Worm (Caenorhabditis elegans): ENCODE results near the gene ZK822.10.

ZK822.10 gene

ce11 chrIV:11882534-11882933 lies 34.4 kb upstream of the ZK822.10 start:
- TF ChIP-seq tbx-37 (GFP tag; conservative IDR thresholded peaks at IDR 0.05): no peak
- TF ChIP-seq pes-1 (GFP tag; IDR thresholded peaks at IDR 0.05): no peak
- TF ChIP-seq sea-1 (GFP tag; conservative IDR thresholded peaks at IDR 0.05): no peak
- no peak for TF ChIP-seq hmbx-1 (tag; optimal IDR thresholded peaks at IDR 0.05)
- TF ChIP-seq B0310.2 (tag; optimal IDR thresholded peaks at IDR 0.05): no peak
- TF ChIP-seq ets-7 (tag; optimal IDR thresholded peaks at IDR 0.05): no peak
- TF ChIP-seq flt-1 (GFP tag; IDR thresholded peaks at IDR 0.05): no peak
- TF ChIP-seq hnd-1 (tag; optimal IDR thresholded peaks at IDR 0.05): no peak
- TF ChIP-seq hmg-4 (GFP tag; optimal IDR thresholded peaks at IDR 0.05): no peak
- TF ChIP-seq ama-1 (optimal IDR thresholded peaks at IDR 0.05): no peak
- no peak for TF ChIP-seq aly-1 (tag; optimal IDR thresholded peaks at IDR 0.05)
- TF ChIP-seq F13C5.2 (tag; optimal IDR thresholded peaks at IDR 0.05): no peak
- no peak for TF ChIP-seq ceh-13 (GFP tag; optimal IDR thresholded peaks at IDR 0.05)
- no peak for TF ChIP-seq scrt-1 (GFP tag; IDR thresholded peaks at IDR 0.05)
- TF ChIP-seq ceh-36 (tag; optimal IDR thresholded peaks at IDR 0.05): no peak
- TF ChIP-seq tbx-11 (GFP tag; IDR thresholded peaks at IDR 0.05): no peak
- no peak for TF ChIP-seq tra-4 (tag; optimal IDR thresholded peaks at IDR 0.05)

ce11 chrIV:11883478-11883877 lies 33.5 kb upstream of the ZK822.10 start:
- no peak for TF ChIP-seq ceh-13 (GFP tag; optimal IDR thresholded peaks at IDR 0.05)
- TF ChIP-seq hnd-1 (tag; optimal IDR thresholded peaks at IDR 0.05): no peak
- no peak for TF ChIP-seq flt-1 (GFP tag; IDR thresholded peaks at IDR 0.05)
- no peak for TF ChIP-seq F13C5.2 (tag; optimal IDR thresholded peaks at IDR 0.05)
- TF ChIP-seq scrt-1 (GFP tag; IDR thresholded peaks at IDR 0.05): no peak
- TF ChIP-seq B0310.2 (tag; optimal IDR thresholded peaks at IDR 0.05): no peak
- no peak for TF ChIP-seq tra-4 (tag; optimal IDR thresholded peaks at IDR 0.05)
- TF ChIP-seq aly-1 (tag; optimal IDR thresholded peaks at IDR 0.05): no peak
- TF ChIP-seq pes-1 (GFP tag; IDR thresholded peaks at IDR 0.05): no peak
- TF ChIP-seq ets-7 (tag; optimal IDR thresholded peaks at IDR 0.05): no peak
- no peak for TF ChIP-seq hmg-4 (GFP tag; optimal IDR thresholded peaks at IDR 0.05)
- TF ChIP-seq hmbx-1 (tag; optimal IDR thresholded peaks at IDR 0.05): no peak
- TF ChIP-seq sea-1 (GFP tag; conservative IDR thresholded peaks at IDR 0.05): no peak
- no peak for TF ChIP-seq tbx-37 (GFP tag; conservative IDR thresholded peaks at IDR 0.05)
- TF ChIP-seq tbx-11 (GFP tag; IDR thresholded peaks at IDR 0.05): no peak
- no peak for TF ChIP-seq ceh-36 (tag; optimal IDR thresholded peaks at IDR 0.05)
- TF ChIP-seq ama-1 (optimal IDR thresholded peaks at IDR 0.05): no peak

ce11 chrIV:11885313-11885712 lies 31.6 kb upstream of the ZK822.10 start, which contains the start of gene let-653:
TSS of gene let-653 (plus strand) at chrIV:11885613.
- TF ChIP-seq scrt-1 (GFP tag; IDR thresholded peaks at IDR 0.05): no peak
- no peak for TF ChIP-seq ceh-36 (tag; optimal IDR thresholded peaks at IDR 0.05)
- no peak for TF ChIP-seq hmg-4 (GFP tag; optimal IDR thresholded peaks at IDR 0.05)
- TF ChIP-seq sea-1 (GFP tag; conservative IDR thresholded peaks at IDR 0.05): no peak
- no peak for TF ChIP-seq tbx-11 (GFP tag; IDR thresholded peaks at IDR 0.05)
- TF ChIP-seq B0310.2 (tag; optimal IDR thresholded peaks at IDR 0.05): no peak
- TF ChIP-seq tbx-37 (GFP tag; conservative IDR thresholded peaks at IDR 0.05): no peak
- TF ChIP-seq aly-1 (tag; optimal IDR thresholded peaks at IDR 0.05): no peak
- TF ChIP-seq ets-7 (tag; optimal IDR thresholded peaks at IDR 0.05): no peak
- TF ChIP-seq hnd-1 (tag; optimal IDR thresholded peaks at IDR 0.05): no peak
- no peak for TF ChIP-seq hmbx-1 (tag; optimal IDR thresholded peaks at IDR 0.05)
- TF ChIP-seq pes-1 (GFP tag; IDR thresholded peaks at IDR 0.05): no peak
- no peak for TF ChIP-seq ceh-13 (GFP tag; optimal IDR thresholded peaks at IDR 0.05)
- no peak for TF ChIP-seq tra-4 (tag; optimal IDR thresholded peaks at IDR 0.05)
- no peak for TF ChIP-seq flt-1 (GFP tag; IDR thresholded peaks at IDR 0.05)
- no peak for TF ChIP-seq F13C5.2 (tag; optimal IDR thresholded peaks at IDR 0.05)

- TF ChIP-seq tbx-11 (GFP tag; IDR thresholded peaks at IDR 0.05) (no peak), tbx-37 (GFP tag; conservative IDR thresholded peaks at IDR 0.05) (no peak), ceh-13 (GFP tag; optimal IDR thresholded peaks at IDR 0.05) (no peak)
These were observed 24.4 kb upstream of the ZK822.10 start for ce11 chrIV:11892545-11892944.

- TF ChIP-seq ets-7 (tag; optimal IDR thresholded peaks at IDR 0.05): no peak
- TF ChIP-seq hmg-4 (GFP tag; optimal IDR thresholded peaks at IDR 0.05): no peak
- no peak for TF ChIP-seq ceh-36 (tag; optimal IDR thresholded peaks at IDR 0.05)
- no peak for TF ChIP-seq tra-4 (tag; optimal IDR thresholded peaks at IDR 0.05)
- TF ChIP-seq ceh-13 (GFP tag; optimal IDR thresholded peaks at IDR 0.05): no peak
- no peak for TF ChIP-seq flt-1 (GFP tag; IDR thresholded peaks at IDR 0.05)
- no peak for TF ChIP-seq scrt-1 (GFP tag; IDR thresholded peaks at IDR 0.05)
- no peak for TF ChIP-seq sea-1 (GFP tag; conservative IDR thresholded peaks at IDR 0.05)
- no peak for TF ChIP-seq B0310.2 (tag; optimal IDR thresholded peaks at IDR 0.05)
- TF ChIP-seq tbx-11 (GFP tag; IDR thresholded peaks at IDR 0.05): no peak
- no peak for TF ChIP-seq pes-1 (GFP tag; IDR thresholded peaks at IDR 0.05)
- no peak for TF ChIP-seq aly-1 (tag; optimal IDR thresholded peaks at IDR 0.05)
- TF ChIP-seq F13C5.2 (tag; optimal IDR thresholded peaks at IDR 0.05): no peak
- no peak for TF ChIP-seq hnd-1 (tag; optimal IDR thresholded peaks at IDR 0.05)
These were observed 23.6 kb upstream of the ZK822.10 start for ce11 chrIV:11893336-11893735.

- TF ChIP-seq ceh-36 (tag; optimal IDR thresholded peaks at IDR 0.05): no peak
- TF ChIP-seq flt-1 (GFP tag; IDR thresholded peaks at IDR 0.05): no peak
- TF ChIP-seq pes-1 (GFP tag; IDR thresholded peaks at IDR 0.05): no peak
- TF ChIP-seq ama-1 (optimal IDR thresholded peaks at IDR 0.05): no peak
- no peak for TF ChIP-seq F13C5.2 (tag; optimal IDR thresholded peaks at IDR 0.05)
These were observed 19.2 kb upstream of the ZK822.10 start for ce11 chrIV:11897710-11898109.

- TF ChIP-seq F13C5.2 (tag; optimal IDR thresholded peaks at IDR 0.05) (no peak), tra-4 (tag; optimal IDR thresholded peaks at IDR 0.05) (no peak), pes-1 (GFP tag; IDR thresholded peaks at IDR 0.05) (no peak), flt-1 (GFP tag; IDR thresholded peaks at IDR 0.05) (no peak), sea-1 (GFP tag; conservative IDR thresholded peaks at IDR 0.05) (no peak), hmg-4 (GFP tag; optimal IDR thresholded peaks at IDR 0.05) (no peak), tbx-37 (GFP tag; conservative IDR thresholded peaks at IDR 0.05) (no peak), aly-1 (tag; optimal IDR thresholded peaks at IDR 0.05) (no peak), ceh-13 (GFP tag; optimal IDR thresholded peaks at IDR 0.05) (no peak), ceh-36 (tag; optimal IDR thresholded peaks at IDR 0.05) (no peak), scrt-1 (GFP tag; IDR thresholded peaks at IDR 0.05) (no peak), B0310.2 (tag; optimal IDR thresholded peaks at IDR 0.05) (no peak), hmbx-1 (tag; optimal IDR thresholded peaks at IDR 0.05) (no peak), tbx-11 (GFP tag; IDR thresholded peaks at IDR 0.05) (no peak), ama-1 (optimal IDR thresholded peaks at IDR 0.05) (no peak)
These were observed 17.6 kb upstream of the ZK822.10 start, which contains the start of gene nhr-43 for ce11 chrIV:11899358-11899757. TSS of gene nhr-43 (plus strand) at chrIV:11899590.
